Worm (Caenorhabditis elegans): Measurements from ENCODE around the gene T23B7.3.

Gene T23B7.3

ce11 chrII:4855489-4855888 lies 5.5 kb downstream of the T23B7.3 start:
- TF ChIP-seq nhr-28 (tag; optimal IDR thresholded peaks at IDR 0.05) (no peak), unc-120 (tag; optimal IDR thresholded peaks at IDR 0.05; ENCODE audit: poor library complexity, severe bottlenecking) (peak; percentile 5)

DNA sequence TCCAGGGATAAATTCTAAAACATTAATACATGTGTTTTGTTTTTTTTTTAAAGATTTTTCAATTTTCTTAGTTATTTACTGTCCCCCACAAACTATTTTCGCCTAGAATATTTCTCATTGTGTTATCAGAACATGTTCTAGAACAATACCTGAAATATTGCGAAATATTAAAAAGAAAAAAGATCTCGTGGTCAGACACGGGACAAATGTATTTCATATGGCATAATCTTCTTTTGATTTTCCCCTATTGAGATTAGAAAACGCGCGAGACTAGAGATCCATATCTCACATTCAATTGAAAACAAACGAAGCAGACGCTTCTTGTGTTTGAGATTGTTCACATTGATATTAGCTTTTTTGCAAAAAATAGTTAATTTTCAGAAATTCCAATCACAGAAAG lies 6.1 kb downstream of the T23B7.3 start:
- TF ChIP-seq elt-1 (tag; optimal IDR thresholded peaks at IDR 0.05; ENCODE audit: borderline replicate concordance, insufficient read depth) (peak; percentile 65), lsy-2 (tag; optimal IDR thresholded peaks at IDR 0.05) (no peak)

- TF ChIP-seq nhr-237 (tag; optimal IDR thresholded peaks at IDR 0.05): no peak
- TF ChIP-seq mep-1 (tag; optimal IDR thresholded peaks at IDR 0.05): no peak
- TF ChIP-seq unc-120 (tag; optimal IDR thresholded peaks at IDR 0.05; ENCODE audit: poor library complexity, severe bottlenecking): no peak
- no peak for TF ChIP-seq tbx-8 (GFP tag; optimal IDR thresholded peaks at IDR 0.05)
- no peak for TF ChIP-seq cnd-1 (tag; optimal IDR thresholded peaks at IDR 0.05)
- no peak for TF ChIP-seq pha-4 (tag; optimal IDR thresholded peaks at IDR 0.05)
- no peak for TF ChIP-seq unc-39 (tag; optimal IDR thresholded peaks at IDR 0.05)
- no peak for TF ChIP-seq nhr-28 (tag; optimal IDR thresholded peaks at IDR 0.05)
- no peak for TF ChIP-seq nhr-2 (tag; optimal IDR thresholded peaks at IDR 0.05)
- no peak for TF ChIP-seq ham-2 (GFP tag; optimal IDR thresholded peaks at IDR 0.05)
- no peak for TF ChIP-seq zip-8 (tag; optimal IDR thresholded peaks at IDR 0.05)
- no peak for TF ChIP-seq ceh-43 (GFP tag; optimal IDR thresholded peaks at IDR 0.05)
- no peak for TF ChIP-seq nhr-76 (tag; optimal IDR thresholded peaks at IDR 0.05)
- no peak for TF ChIP-seq hlh-1 (tag; optimal IDR thresholded peaks at IDR 0.05)
- TF ChIP-seq snpc-4 (tag; optimal IDR thresholded peaks at IDR 0.05): no peak
- no peak for TF ChIP-seq ztf-11 (tag; optimal IDR thresholded peaks at IDR 0.05)
- TF ChIP-seq blmp-1 (tag; optimal IDR thresholded peaks at IDR 0.05): no peak
- no peak for TF ChIP-seq M03D4.4 (tag; optimal IDR thresholded peaks at IDR 0.05)
- TF ChIP-seq lsy-2 (tag; optimal IDR thresholded peaks at IDR 0.05): no peak
- TF ChIP-seq ces-1 (GFP tag; optimal IDR thresholded peaks at IDR 0.05): no peak
Observed at ce11 chrII:4857086-4857485, 7.1 kb downstream of the T23B7.3 start.

ce11 chrII:4857873-4858364 lies 7.9 kb downstream of the T23B7.3 start, which contains the start of gene F11G11.5:
Gene F11G11.5 (plus strand): TSS chrII:4857923.
- TF ChIP-seq blmp-1 (tag; optimal IDR thresholded peaks at IDR 0.05) (no peak), mep-1 (tag; optimal IDR thresholded peaks at IDR 0.05) (no peak), sem-2 (GFP tag; optimal IDR thresholded peaks at IDR 0.05) (no peak), nhr-2 (tag; optimal IDR thresholded peaks at IDR 0.05) (no peak), M03D4.4 (tag; optimal IDR thresholded peaks at IDR 0.05) (no peak), tbx-8 (GFP tag; optimal IDR thresholded peaks at IDR 0.05) (no peak), hlh-1 (tag; optimal IDR thresholded peaks at IDR 0.05) (no peak), lin-32 (GFP tag; optimal IDR thresholded peaks at IDR 0.05) (no peak), lin-13 (tag; optimal IDR thresholded peaks at IDR 0.05) (no peak), sptf-1 (tag; optimal IDR thresholded peaks at IDR 0.05) (no peak), flh-1 (GFP tag; optimal IDR thresholded peaks at IDR 0.05) (no peak), ceh-83 (GFP tag; optimal IDR thresholded peaks at IDR 0.05) (no peak), unc-62 (GFP tag; optimal IDR thresholded peaks at IDR 0.05) (no peak), unc-120 (tag; optimal IDR thresholded peaks at IDR 0.05; ENCODE audit: poor library complexity, severe bottlenecking) (no peak), snpc-4 (tag; optimal IDR thresholded peaks at IDR 0.05) (no peak), ztf-11 (tag; optimal IDR thresholded peaks at IDR 0.05) (no peak), drap-1 (GFP tag; optimal IDR thresholded peaks at IDR 0.05) (no peak), elt-3 (tag; optimal IDR thresholded peaks at IDR 0.05) (no peak)

DNA sequence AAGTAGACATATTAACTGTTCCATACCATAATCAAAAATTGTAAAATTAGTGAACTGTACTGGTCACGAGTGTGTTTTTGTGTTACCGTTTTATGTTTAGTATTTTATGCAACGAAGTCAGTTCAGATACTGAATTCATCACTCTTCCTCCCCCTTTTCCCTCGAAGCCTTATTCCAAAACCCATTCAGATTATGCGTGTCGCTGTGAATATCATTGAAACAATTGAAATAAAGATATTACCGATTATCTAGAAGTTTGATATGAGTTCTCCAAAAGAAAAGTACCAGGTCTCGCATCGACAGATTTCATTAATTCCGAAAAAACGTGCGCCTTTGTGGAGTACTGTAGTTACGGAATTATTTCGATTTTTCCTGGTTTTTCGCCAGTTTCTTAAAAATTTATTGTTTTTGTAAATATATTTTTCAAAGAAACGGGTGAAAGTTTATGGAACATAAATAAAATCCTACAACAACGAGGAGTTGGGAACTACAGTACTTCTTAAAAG lies 9.0 kb downstream of the T23B7.3 start:
- TF ChIP-seq tbx-8 (GFP tag; optimal IDR thresholded peaks at IDR 0.05) (no peak), ceh-43 (GFP tag; optimal IDR thresholded peaks at IDR 0.05) (no peak), drap-1 (GFP tag; optimal IDR thresholded peaks at IDR 0.05) (no peak), bed-3 (GFP tag; optimal IDR thresholded peaks at IDR 0.05) (no peak), sem-2 (GFP tag; optimal IDR thresholded peaks at IDR 0.05) (no peak), nhr-28 (tag; optimal IDR thresholded peaks at IDR 0.05) (no peak), elt-3 (tag; optimal IDR thresholded peaks at IDR 0.05) (no peak), cnd-1 (tag; optimal IDR thresholded peaks at IDR 0.05) (no peak), flh-1 (GFP tag; optimal IDR thresholded peaks at IDR 0.05) (no peak), M03D4.4 (tag; optimal IDR thresholded peaks at IDR 0.05) (no peak), mab-5 (tag; optimal IDR thresholded peaks at IDR 0.05) (no peak)

Data from whole organism, mixed stage, embryonic.